Fruit fly (Drosophila melanogaster) whole organism, embryonic: ENCODE data around the gene CG12081.

Experiments used
- CG13894 ChIP-seq: fragments of 200-800 bp; sonication (Bioruptor generic); optimal IDR thresholded peaks from 3 replicates; lab custom pipeline; 2018; ENCODE audit warnings: missing biosample characterization, mild to moderate bottlenecking, missing genetic modification characterization, moderate library complexity
- CG2875 ChIP-seq: fragments of 200-800 bp; sonication (Bioruptor generic); optimal IDR thresholded peaks from 2 replicates; lab custom pipeline; 2017; ENCODE audit warnings: missing biosample characterization, mild to moderate bottlenecking, missing genetic modification characterization, missing genetic modification reagents
- Deaf1 ChIP-seq: fragments of 200-800 bp; optimal IDR thresholded peaks from 3 replicates; lab custom pipeline; 2019; ENCODE audit warnings: missing biosample characterization, mild to moderate bottlenecking, missing genetic modification characterization, moderate library complexity
- Fer2 ChIP-seq: fragments of 200-800 bp; sonication (Bioruptor generic); optimal IDR thresholded peaks from 2 replicates; lab custom pipeline; 2018; ENCODE audit warnings: missing biosample characterization, mild to moderate bottlenecking, missing genetic modification characterization, moderate library complexity
- Meics ChIP-seq: fragments of 200-800 bp; sonication (Bioruptor generic); optimal IDR thresholded peaks from 2 replicates; lab custom pipeline; 2017; ENCODE audit warnings: missing biosample characterization, mild to moderate bottlenecking, missing genetic modification characterization
- Nf-YB ChIP-seq: fragments of 200-800 bp; sonication (Bioruptor generic); optimal IDR thresholded peaks from 3 replicates; lab custom pipeline; 2019; ENCODE audit warnings: missing biosample characterization, mild to moderate bottlenecking, missing genetic modification characterization, moderate library complexity
- Oaz ChIP-seq: fragments of 200-800 bp; sonication (Bioruptor generic); IDR thresholded peaks from 2 replicates; pipeline ENCODE4 v1.3.6; 2022; ENCODE audit warnings: missing biosample characterization, missing genetic modification characterization
- Oli ChIP-seq: fragments of 200-800 bp; sonication (Bioruptor generic); optimal IDR thresholded peaks from 2 replicates; lab custom pipeline; 2018; ENCODE audit warnings: missing biosample characterization, mild to moderate bottlenecking, missing genetic modification characterization, moderate library complexity
- Ptx1 ChIP-seq: fragments of 200-800 bp; sonication (Bioruptor generic); IDR thresholded peaks from 2 replicates; pipeline ENCODE4 v1.3.6; 2022; ENCODE audit warnings: missing biosample characterization, missing genetic modification characterization
- Sin3A ChIP-seq: fragments of >200 bp; optimal IDR thresholded peaks from 2 replicates; lab custom pipeline; 2018
- ash1 ChIP-seq: fragments of 200-800 bp; sonication (Bioruptor generic); optimal IDR thresholded peaks from 2 replicates; lab custom pipeline; 2018; ENCODE audit warnings: missing biosample characterization, mild to moderate bottlenecking, missing genetic modification characterization
- hkb ChIP-seq, 2 experiments: fragments of 200-800 bp in 1 of 2; fragments of >200 bp in 1 of 2; sonication (Bioruptor generic) in 1 of 2; IDR thresholded peaks in 1 of 2; optimal IDR thresholded peaks in 1 of 2; 2 replicates each; pipeline versions ENCODE4 v1.3.6 to Lab custom; 2017 to 2022; ENCODE audit warnings: missing biosample characterization in 1 of 2, missing genetic modification characterization in 1 of 2
- schlank ChIP-seq: fragments of 200-800 bp; sonication (Bioruptor generic); optimal IDR thresholded peaks from 2 replicates; lab custom pipeline; 2018; ENCODE audit warnings: missing biosample characterization, mild to moderate bottlenecking, missing genetic modification characterization

DNA sequence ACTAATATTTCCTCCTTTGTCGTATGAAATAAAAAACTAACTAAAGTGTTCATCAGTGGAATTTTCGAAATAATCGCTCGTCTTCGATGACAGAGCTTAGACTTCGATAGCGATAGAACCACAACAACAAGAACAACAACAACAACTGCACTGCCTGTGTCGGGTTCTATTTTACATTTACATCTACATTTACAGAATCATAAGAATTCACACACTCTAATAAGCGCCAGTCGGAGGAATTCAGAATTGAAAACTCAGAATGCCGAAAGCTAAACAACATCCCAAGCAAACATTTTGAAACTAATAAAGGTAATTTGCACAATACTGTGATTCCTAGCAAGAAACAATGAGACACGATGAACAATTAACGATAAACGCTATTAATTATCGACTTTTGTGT, 34.3 kb upstream of the CG12081 start:
- TF ChIP-seq CG13894 (no peak), Meics (GFP tag; lab: Kevin White, UChicago) (no peak), Deaf1 (tag; lab: Kevin White, UChicago) (no peak), ash1 (no peak), Fer2 (no peak), Oli (tag; lab: Kevin White, UChicago) (no peak), hkb (optimal IDR thresholded peaks at IDR 0.05; lab: Kevin White, UChicago) (no peak), hkb (GFP tag; IDR thresholded peaks at IDR 0.05; lab: Robert Waterston, UW) (no peak), Ptx1 (GFP tag; lab: Robert Waterston, UW) (no peak), Sin3A (lab: Kevin White, UChicago) (no peak), Oaz (no peak), CG2875 (GFP tag; lab: Kevin White, UChicago) (no peak), Nf-YB (no peak), schlank (tag; lab: Kevin White, UChicago) (no peak)
